Worm (Caenorhabditis elegans) whole organism, young adult: ENCODE measurements around the gene K03H6.4.

Source experiments
- B0261.1 ChIP-seq: sonication (generic microtip); optimal IDR thresholded peaks from 2 replicates; lab custom pipeline; 2016; ENCODE audit warnings: mild to moderate bottlenecking, missing genetic modification characterization, moderate library complexity, missing compliant biosample characterization
- D2030.7 ChIP-seq: fragments of 200-800 bp; sonication (Bioruptor generic); IDR thresholded peaks from 2 replicates; pipeline ENCODE4 v1.3.6; 2022; ENCODE audit warnings: missing genetic modification reagents, missing genetic modification characterization, missing compliant biosample characterization
- F10E7.11 ChIP-seq: sonication (generic microtip); optimal IDR thresholded peaks from 2 replicates; lab custom pipeline; 2017; ENCODE audit warnings: mild to moderate bottlenecking, missing genetic modification characterization, moderate library complexity, missing compliant biosample characterization
- F49E8.2 ChIP-seq: sonication (generic microtip); optimal IDR thresholded peaks from 3 replicates; lab custom pipeline; 2017; ENCODE audit warnings: missing genetic modification characterization, mild to moderate bottlenecking, missing compliant biosample characterization, antibody characterized with exemption, moderate library complexity; ENCODE audit not compliant: insufficient read depth
- F57C9.4 ChIP-seq: sonication (generic microtip); optimal IDR thresholded peaks from 2 replicates; lab custom pipeline; 2017; ENCODE audit warnings: mild to moderate bottlenecking, missing genetic modification characterization, missing compliant biosample characterization
- K12H6.12 ChIP-seq: fragments of 200-800 bp; sonication (Bioruptor generic); optimal IDR thresholded peaks from 2 replicates; lab custom pipeline; 2018; ENCODE audit warnings: mild to moderate bottlenecking, missing genetic modification characterization, missing compliant biosample characterization
- Y53G8AR.9 ChIP-seq: fragments of 200-800 bp; sonication (Bioruptor generic); conservative IDR thresholded peaks from 2 replicates; pipeline ENCODE4 v1.3.6; 2022; ENCODE audit warnings: missing genetic modification reagents, missing genetic modification characterization, missing compliant biosample characterization
- ZK185.1 ChIP-seq: sonication (generic microtip); optimal IDR thresholded peaks from 2 replicates; lab custom pipeline; 2016; ENCODE audit warnings: mild to moderate bottlenecking, missing genetic modification characterization, missing compliant biosample characterization; ENCODE audit not compliant: poor library complexity, severe bottlenecking
- attf-5 ChIP-seq: fragments of 200-800 bp; sonication (Bioruptor generic); optimal IDR thresholded peaks from 2 replicates; lab custom pipeline; 2018; ENCODE audit warnings: mild to moderate bottlenecking, missing genetic modification characterization, missing compliant biosample characterization
- ccch-3 ChIP-seq: fragments of 200-800 bp; sonication (Bioruptor generic); optimal IDR thresholded peaks from 2 replicates; lab custom pipeline; 2018; ENCODE audit warnings: mild to moderate bottlenecking, missing genetic modification characterization, missing compliant biosample characterization
- cebp-1 ChIP-seq, 2 experiments: fragments of 200-800 bp in 1 of 2; sonication (Bioruptor generic) in 1 of 2; sonication (generic microtip) in 1 of 2; IDR thresholded peaks in 1 of 2; optimal IDR thresholded peaks in 1 of 2; 2 replicates each; pipeline versions ENCODE4 v1.3.6 to Lab custom; 2017 to 2022; ENCODE audit warnings: missing compliant biosample characterization in 2 of 2, missing genetic modification characterization in 2 of 2, mild to moderate bottlenecking in 1 of 2, missing genetic modification reagents in 1 of 2, moderate library complexity in 1 of 2
- ceh-79 ChIP-seq: sonication (generic microtip); optimal IDR thresholded peaks from 2 replicates; lab custom pipeline; 2017; ENCODE audit warnings: mild to moderate bottlenecking, missing genetic modification characterization, missing compliant biosample characterization
- chd-7 ChIP-seq: sonication (generic microtip); optimal IDR thresholded peaks from 2 replicates; lab custom pipeline; 2016; ENCODE audit warnings: mild to moderate bottlenecking, missing genetic modification characterization, moderate library complexity, missing compliant biosample characterization
- dpff-1 ChIP-seq: sonication (generic microtip); optimal IDR thresholded peaks from 2 replicates; lab custom pipeline; 2017; ENCODE audit warnings: mild to moderate bottlenecking, missing genetic modification characterization, missing compliant biosample characterization
- efl-1 ChIP-seq: fragments of 150-350 bp; optimal IDR thresholded peaks from 2 replicates; lab custom pipeline; 2014; ENCODE audit warnings: missing biosample characterization, missing genetic modification reagents, missing genetic modification characterization
- egl-44 ChIP-seq: fragments of 200-800 bp; sonication (Bioruptor generic); IDR thresholded peaks from 2 replicates; pipeline ENCODE4 v1.3.6; 2022; ENCODE audit warnings: missing genetic modification reagents, missing genetic modification characterization, missing compliant biosample characterization
- hmg-1.2 ChIP-seq: fragments of 200-800 bp; sonication (Bioruptor generic); IDR thresholded peaks from 2 replicates; pipeline ENCODE4 v1.3.6; 2022; ENCODE audit warnings: missing genetic modification reagents, missing genetic modification characterization, missing compliant biosample characterization
- hmg-20 ChIP-seq: fragments of 200-800 bp; sonication (Bioruptor generic); IDR thresholded peaks from 2 replicates; pipeline ENCODE4 v1.3.6; 2022; ENCODE audit warnings: missing genetic modification reagents, missing genetic modification characterization, missing compliant biosample characterization
- hrde-1 ChIP-seq: sonication (generic microtip); optimal IDR thresholded peaks from 2 replicates; lab custom pipeline; 2016; ENCODE audit warnings: missing genetic modification characterization, mild to moderate bottlenecking, missing compliant biosample characterization, moderate library complexity, missing genotype, missing genetic modification reagents, borderline replicate concordance
- let-607 ChIP-seq, 2 experiments: fragments of 200-800 bp in 1 of 2; sonication (Bioruptor generic) in 1 of 2; sonication (generic microtip) in 1 of 2; optimal IDR thresholded peaks; 2 replicates each; lab custom pipeline; 2016 to 2018; ENCODE audit warnings: mild to moderate bottlenecking in 2 of 2, missing compliant biosample characterization in 2 of 2, missing genetic modification characterization in 2 of 2, moderate library complexity in 2 of 2, missing genotype in 1 of 2
- lin-26 ChIP-seq: fragments of 200-800 bp; sonication (Bioruptor generic); IDR thresholded peaks from 2 replicates; pipeline ENCODE4 v1.3.6; 2022; ENCODE audit warnings: missing genetic modification reagents, missing genetic modification characterization, missing compliant biosample characterization
- lin-35 ChIP-seq, 3 experiments: fragments of 150-350 bp in 2 of 3; sonication (generic microtip) in 1 of 3; optimal IDR thresholded peaks; 2 replicates each; lab custom pipeline; 2014 to 2018; ENCODE audit warnings: missing biosample characterization in 3 of 3, missing genetic modification characterization in 3 of 3, missing genetic modification reagents in 3 of 3
- lir-1 ChIP-seq: fragments of 200-800 bp; sonication (Bioruptor generic); conservative IDR thresholded peaks from 2 replicates; pipeline ENCODE4 v1.3.6; 2022; ENCODE audit warnings: missing genetic modification reagents, missing genetic modification characterization, missing compliant biosample characterization
- lsy-27 ChIP-seq: sonication (generic microtip); optimal IDR thresholded peaks from 2 replicates; lab custom pipeline; 2017; ENCODE audit warnings: missing genetic modification characterization, mild to moderate bottlenecking, missing compliant biosample characterization, antibody characterized with exemption, missing genotype, borderline replicate concordance; ENCODE audit not compliant: insufficient read depth
- madf-8 ChIP-seq: fragments of 200-800 bp; sonication (Bioruptor generic); conservative IDR thresholded peaks from 2 replicates; pipeline ENCODE4 v1.3.6; 2022; ENCODE audit warnings: missing genetic modification reagents, missing genetic modification characterization, missing compliant biosample characterization
- mel-28 ChIP-seq: sonication (generic microtip); optimal IDR thresholded peaks from 2 replicates; lab custom pipeline; 2016; ENCODE audit warnings: borderline replicate concordance, mild to moderate bottlenecking, missing genetic modification characterization, missing compliant biosample characterization
- mes-4 ChIP-seq: sonication (generic microtip); optimal IDR thresholded peaks from 2 replicates; lab custom pipeline; 2016; ENCODE audit warnings: missing genotype, missing genetic modification characterization, missing compliant biosample characterization
- nfya-1 ChIP-seq: sonication (generic microtip); optimal IDR thresholded peaks from 2 replicates; lab custom pipeline; 2017; ENCODE audit warnings: antibody characterized with exemption, missing compliant biosample characterization, missing genetic modification characterization, borderline replicate concordance; ENCODE audit not compliant: insufficient read depth
- nfyb-1 ChIP-seq: fragments of 200-800 bp; sonication (Bioruptor generic); IDR thresholded peaks from 2 replicates; pipeline ENCODE4 v1.3.6; 2022; ENCODE audit warnings: missing genetic modification reagents, missing genetic modification characterization, missing compliant biosample characterization
- nhr-179 ChIP-seq: sonication (generic microtip); optimal IDR thresholded peaks from 2 replicates; lab custom pipeline; 2016; ENCODE audit warnings: mild to moderate bottlenecking, missing genetic modification characterization, missing compliant biosample characterization
- rec-8 ChIP-seq, 2 experiments: sonication (generic microtip); optimal IDR thresholded peaks; 2 replicates each; lab custom pipeline; 2016; ENCODE audit warnings: mild to moderate bottlenecking in 2 of 2, missing genetic modification characterization in 2 of 2, missing genetic modification reagents in 2 of 2, missing genotype in 2 of 2, missing biosample characterization in 1 of 2, missing compliant biosample characterization in 1 of 2, moderate library complexity in 1 of 2
- rpc-1 ChIP-seq, 2 experiments: fragments of 150-350 bp in 1 of 2; sonication (generic microtip) in 1 of 2; optimal IDR thresholded peaks; 2 replicates each; lab custom pipeline; 2014 to 2018; ENCODE audit warnings: missing biosample characterization in 1 of 2, missing genetic modification characterization in 1 of 2, missing genetic modification reagents in 1 of 2, missing genotype in 1 of 2
- sea-2 ChIP-seq: fragments of 200-800 bp; sonication (Bioruptor generic); IDR thresholded peaks from 2 replicates; pipeline ENCODE4 v1.3.6; 2022; ENCODE audit warnings: missing genetic modification characterization, missing compliant biosample characterization
- snpc-3.4 ChIP-seq: sonication (generic microtip); optimal IDR thresholded peaks from 2 replicates; lab custom pipeline; 2017; ENCODE audit warnings: missing genetic modification characterization, mild to moderate bottlenecking, missing compliant biosample characterization, antibody characterized with exemption, moderate library complexity, missing genotype, missing genetic modification reagents
- sptf-2 ChIP-seq: fragments of 200-800 bp; sonication (Bioruptor generic); optimal IDR thresholded peaks from 2 replicates; lab custom pipeline; 2018; ENCODE audit warnings: mild to moderate bottlenecking, missing genetic modification characterization, missing compliant biosample characterization
- tbp1 ChIP-seq: fragments of 200-800 bp; sonication (Bioruptor generic); optimal IDR thresholded peaks from 2 replicates; lab custom pipeline; 2018; ENCODE audit warnings: mild to moderate bottlenecking, missing genetic modification characterization, missing compliant biosample characterization
- tbx-9 ChIP-seq: sonication (generic microtip); optimal IDR thresholded peaks from 2 replicates; lab custom pipeline; 2016; ENCODE audit warnings: borderline replicate concordance, missing genetic modification characterization, inconsistent platforms, missing compliant biosample characterization
- unc-130 ChIP-seq: sonication (generic microtip); optimal IDR thresholded peaks from 2 replicates; lab custom pipeline; 2016; ENCODE audit warnings: missing genetic modification reagents, missing genetic modification characterization, missing compliant biosample characterization
- unc-62 ChIP-seq: fragments of 150-350 bp; optimal IDR thresholded peaks from 2 replicates; lab custom pipeline; 2014; ENCODE audit warnings: missing biosample characterization, missing genetic modification reagents, missing genetic modification characterization
- zfh-2 ChIP-seq: fragments of 200-800 bp; sonication (Bioruptor generic); conservative IDR thresholded peaks from 2 replicates; pipeline ENCODE4 v1.3.6; 2022; ENCODE audit warnings: missing genetic modification reagents, missing genetic modification characterization, missing compliant biosample characterization
- ztf-18 ChIP-seq: sonication (generic microtip); optimal IDR thresholded peaks from 2 replicates; lab custom pipeline; 2016; ENCODE audit warnings: missing genotype, mild to moderate bottlenecking, missing genetic modification characterization, missing compliant biosample characterization
- ztf-22 ChIP-seq: fragments of 200-800 bp; sonication (Bioruptor generic); optimal IDR thresholded peaks from 2 replicates; lab custom pipeline; 2018; ENCODE audit warnings: mild to moderate bottlenecking, missing genetic modification characterization, moderate library complexity, missing compliant biosample characterization
- ztf-25 ChIP-seq: fragments of 200-800 bp; sonication (Bioruptor generic); IDR thresholded peaks from 2 replicates; pipeline ENCODE4 v1.3.6; 2022; ENCODE audit warnings: missing genetic modification reagents, missing genetic modification characterization, missing compliant biosample characterization
- ztf-26 ChIP-seq: sonication (generic microtip); optimal IDR thresholded peaks from 2 replicates; lab custom pipeline; 2017; ENCODE audit warnings: missing genetic modification characterization, missing compliant biosample characterization
- ztf-28 ChIP-seq: fragments of 200-800 bp; sonication (Bioruptor generic); IDR thresholded peaks from 2 replicates; pipeline ENCODE4 v1.3.6; 2022; ENCODE audit warnings: missing genetic modification reagents, missing genetic modification characterization, missing compliant biosample characterization
- ztf-3 ChIP-seq: fragments of 200-800 bp; sonication (Bioruptor generic); optimal IDR thresholded peaks from 2 replicates; lab custom pipeline; 2018; ENCODE audit warnings: mild to moderate bottlenecking, missing genetic modification characterization, missing compliant biosample characterization

K03H6.4 gene

DNA sequence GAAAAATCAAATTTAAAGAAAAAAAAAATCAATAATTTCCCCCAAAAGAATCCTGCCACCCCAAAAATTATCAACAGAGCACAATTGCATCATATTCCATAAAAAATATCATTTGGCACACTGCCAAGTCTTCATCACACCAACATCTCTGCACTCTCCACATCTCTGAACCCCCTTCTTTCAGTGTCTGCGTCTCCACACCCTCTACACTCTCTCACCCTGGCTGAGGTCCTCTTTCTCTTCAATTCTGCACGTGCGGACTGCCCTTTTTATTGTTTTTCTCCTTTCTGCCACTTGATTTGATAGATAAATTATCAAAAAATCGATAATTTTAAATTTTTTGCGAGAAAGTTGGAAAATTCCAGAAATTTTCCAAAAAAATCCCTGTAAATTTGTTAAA is 23.7 kb downstream of the K03H6.4 start, which contains the start of gene hxk-3 (continued):
- TF ChIP-seq lin-35 (GFP tag; optimal IDR thresholded peaks at IDR 0.05; lab: Kevin White, UChicago) (no peak), K12H6.12 (tag; lab: Kevin White, UChicago) (peak; percentile 33), Y53G8AR.9 (GFP tag; lab: Robert Waterston, UW) (no peak), let-607 (tag; optimal IDR thresholded peaks at IDR 0.05; lab: Kevin White, UChicago) (no peak), B0261.1 (tag; lab: Kevin White, UChicago) (no peak), ceh-79 (tag; lab: Kevin White, UChicago) (no peak), mel-28 (no peak), ztf-28 (GFP tag; lab: Robert Waterston, UW) (no peak), ztf-26 (peak; percentile 55), ztf-3 (GFP tag; lab: Kevin White, UChicago) (no peak), sptf-2 (no peak), snpc-3.4 (tag; lab: Kevin White, UChicago) (no peak), lin-26 (GFP tag; lab: Robert Waterston, UW) (no peak), chd-7 (tag; lab: Kevin White, UChicago) (no peak), attf-5 (GFP tag; lab: Kevin White, UChicago) (peak; percentile 56), ztf-22 (GFP tag; lab: Kevin White, UChicago) (no peak), unc-62 (GFP tag; lab: Kevin White, UChicago) (no peak), nfya-1 (tag; lab: Kevin White, UChicago) (no peak), ZK185.1 (tag; lab: Kevin White, UChicago) (no peak), hrde-1 (tag; lab: Kevin White, UChicago) (no peak), ztf-18 (peak; percentile 26), nhr-179 (tag; lab: Kevin White, UChicago) (no peak), hmg-1.2 (GFP tag; lab: Robert Waterston, UW) (peak; percentile 97), hmg-20 (GFP tag; lab: Robert Waterston, UW) (no peak), sea-2 (GFP tag; lab: Robert Waterston, UW) (no peak), ztf-25 (GFP tag; lab: Robert Waterston, UW) (no peak), rec-8 (tag; optimal IDR thresholded peaks at IDR 0.05; lab: Kevin White, UChicago) (no peak), egl-44 (no peak), dpff-1 (tag; lab: Kevin White, UChicago) (no peak), zfh-2 (no peak; the same call in 1 of the 2 replicates), lir-1 (GFP tag; lab: Robert Waterston, UW) (no peak), F57C9.4 (tag; lab: Kevin White, UChicago) (no peak), madf-8 (GFP tag; lab: Robert Waterston, UW) (no peak), tbp1 (GFP tag; lab: Kevin White, UChicago) (peak; percentile 2), nfyb-1 (GFP tag; lab: Robert Waterston, UW) (no peak), unc-130 (no peak), F10E7.11 (tag; lab: Kevin White, UChicago) (no peak), tbx-9 (no peak), efl-1 (GFP tag; lab: Kevin White, UChicago) (no peak), lsy-27 (no peak), mes-4 (tag; lab: Kevin White, UChicago) (no peak), D2030.7 (GFP tag; lab: Robert Waterston, UW) (no peak), rpc-1 (optimal IDR thresholded peaks at IDR 0.05; lab: Kevin White, UChicago) (no peak), rpc-1 (tag; optimal IDR thresholded peaks at IDR 0.05; lab: Kevin White, UChicago) (no peak), cebp-1 (GFP tag; IDR thresholded peaks at IDR 0.05; lab: Robert Waterston, UW) (no peak), cebp-1 (tag; optimal IDR thresholded peaks at IDR 0.05; lab: Kevin White, UChicago) (peak; percentile 44), ccch-3 (no peak), F49E8.2 (tag; lab: Kevin White, UChicago) (no peak)
